Worm (Caenorhabditis elegans): Measurements from ENCODE around the gene T10B10.9.

T10B10.9 gene

DNA sequence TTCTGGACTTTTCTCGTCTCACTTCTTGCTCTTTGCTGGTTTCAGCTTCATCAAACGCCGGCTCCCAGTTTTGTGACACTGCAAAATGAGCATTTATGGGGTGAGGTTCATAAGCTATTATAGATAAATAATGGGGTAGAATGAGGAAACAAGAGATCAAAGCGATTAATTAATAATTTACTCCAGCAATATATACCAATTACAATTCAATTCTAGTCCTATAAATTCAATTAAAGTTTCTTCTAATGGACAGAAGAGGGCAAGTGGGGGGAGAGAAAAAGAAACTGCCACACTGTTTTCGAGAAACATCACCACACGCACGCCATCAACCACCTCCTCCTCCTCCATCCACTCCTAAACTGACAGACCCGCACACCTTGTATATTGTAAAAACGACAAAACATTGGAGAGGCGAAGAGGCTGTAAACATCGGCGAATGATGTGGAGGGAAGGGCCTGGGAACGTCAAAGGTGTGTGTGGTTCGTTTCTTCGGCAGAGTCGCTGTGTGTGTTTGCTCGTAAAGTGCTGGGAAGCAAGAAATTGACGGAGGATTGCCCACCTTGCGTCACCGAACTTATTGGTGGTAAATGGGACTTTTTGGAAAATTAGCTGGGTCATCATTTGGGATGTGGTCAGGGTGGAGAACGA, 49.1 kb downstream of the T10B10.9 start, which contains the start of the genes H03A11.13 and famk-1:
H03A11.13 (minus strand) TSS at position 51 of the 648 bp plus-strand sequence.
famk-1 (minus strand) TSS at position 78 of the 648 bp plus-strand sequence.
- TF ChIP-seq ets-7 (tag; optimal IDR thresholded peaks at IDR 0.05) (no peak), tbx-37 (GFP tag; conservative IDR thresholded peaks at IDR 0.05) (no peak), scrt-1 (GFP tag; IDR thresholded peaks at IDR 0.05) (no peak), pes-1 (GFP tag; IDR thresholded peaks at IDR 0.05) (no peak), ama-1 (optimal IDR thresholded peaks at IDR 0.05) (no peak), sea-1 (GFP tag; conservative IDR thresholded peaks at IDR 0.05) (no peak), ceh-13 (GFP tag; optimal IDR thresholded peaks at IDR 0.05) (no peak), hmbx-1 (tag; optimal IDR thresholded peaks at IDR 0.05) (no peak), flt-1 (GFP tag; IDR thresholded peaks at IDR 0.05) (no peak), tra-4 (tag; optimal IDR thresholded peaks at IDR 0.05) (no peak), hnd-1 (tag; optimal IDR thresholded peaks at IDR 0.05) (no peak), B0310.2 (tag; optimal IDR thresholded peaks at IDR 0.05) (no peak), tbx-11 (GFP tag; IDR thresholded peaks at IDR 0.05) (no peak), aly-1 (tag; optimal IDR thresholded peaks at IDR 0.05) (no peak), hmg-4 (GFP tag; optimal IDR thresholded peaks at IDR 0.05) (no peak), F13C5.2 (tag; optimal IDR thresholded peaks at IDR 0.05) (no peak), ceh-36 (tag; optimal IDR thresholded peaks at IDR 0.05) (no peak)

Data from whole organism, early embryonic.